Fruit fly (Drosophila melanogaster): ENCODE results near the gene CG3734.

The CG3734 gene

dm6 chr3R:19411371-19411770, 23.7 kb downstream of the CG3734 start:
- TF ChIP-seq ttk (optimal IDR thresholded peaks at IDR 0.05) (no peak), h (optimal IDR thresholded peaks at IDR 0.05) (no peak), Sin3A (optimal IDR thresholded peaks at IDR 0.05) (no peak), Myc (optimal IDR thresholded peaks at IDR 0.05) (no peak), psq (optimal IDR thresholded peaks at IDR 0.05) (no peak), insv (optimal IDR thresholded peaks at IDR 0.05) (no peak)

DNA sequence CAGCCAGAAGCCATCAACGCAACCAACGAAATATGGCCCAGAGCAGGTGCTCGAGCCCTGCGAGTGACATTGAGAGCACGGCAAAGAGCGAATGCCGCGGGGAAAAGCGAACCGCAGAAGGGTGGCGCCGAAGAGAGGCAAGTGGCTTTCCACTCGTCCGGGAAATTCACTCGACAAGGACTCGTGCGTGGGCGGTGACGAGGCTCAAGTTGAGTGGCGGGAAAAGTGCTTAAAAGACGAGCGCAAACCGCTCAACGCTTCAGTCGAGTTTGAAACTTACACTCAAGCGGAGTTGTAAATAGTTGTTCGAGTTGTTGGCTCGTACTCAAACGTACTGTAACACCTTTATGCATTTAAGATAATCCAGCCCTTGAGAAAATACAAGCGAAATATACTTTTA, 24.8 kb downstream of the CG3734 start, which contains the start of gene CG31221:
Gene CG31221 (plus strand): TSS at position 256 of the 400 bp plus-strand sequence.
- TF ChIP-seq psq (optimal IDR thresholded peaks at IDR 0.05), result no peak
- no peak for TF ChIP-seq Sin3A (optimal IDR thresholded peaks at IDR 0.05)
- TF ChIP-seq Myc (optimal IDR thresholded peaks at IDR 0.05), result no peak
- no peak for TF ChIP-seq ttk (optimal IDR thresholded peaks at IDR 0.05)
- no peak for TF ChIP-seq h (optimal IDR thresholded peaks at IDR 0.05)
- no peak for TF ChIP-seq insv (optimal IDR thresholded peaks at IDR 0.05)

DNA sequence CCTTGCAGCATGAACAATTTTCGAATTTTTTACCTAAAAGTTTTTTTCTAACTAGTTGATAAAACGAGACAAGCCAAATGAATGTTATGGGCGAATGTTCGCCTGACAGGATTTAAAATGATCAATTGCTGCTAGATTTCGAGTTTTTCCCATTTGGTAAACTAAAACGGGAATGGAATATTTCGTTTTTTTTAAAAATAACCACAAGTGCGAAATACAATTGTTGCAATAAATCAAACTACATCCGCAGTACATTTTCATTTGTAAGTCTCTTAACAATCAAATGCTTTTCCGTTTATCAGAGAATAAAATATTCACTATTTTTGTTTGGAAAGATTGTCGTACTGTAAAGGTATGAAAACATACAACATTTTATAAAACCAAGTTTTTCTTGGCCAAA, 37.4 kb downstream of the CG3734 start, which contains the start of gene CG3517:
Gene CG3517 (minus strand): TSS at position 101 of the 400 bp plus-strand sequence.
- TF ChIP-seq insv (optimal IDR thresholded peaks at IDR 0.05) (no peak), psq (optimal IDR thresholded peaks at IDR 0.05) (no peak), ttk (optimal IDR thresholded peaks at IDR 0.05) (no peak), h (optimal IDR thresholded peaks at IDR 0.05) (no peak), Sin3A (optimal IDR thresholded peaks at IDR 0.05) (no peak), Myc (optimal IDR thresholded peaks at IDR 0.05) (no peak)

Data from Kc167 (cell line).